Worm (Caenorhabditis elegans) whole organism, late embryonic: ENCODE data around the gene C08E3.15.

Source experiments
- C08G9.2 ChIP-seq: sonication (generic microtip); optimal IDR thresholded peaks from 2 replicates; lab custom pipeline; 2016; ENCODE audit warnings: mild to moderate bottlenecking, missing genetic modification characterization, moderate library complexity, missing compliant biosample characterization
- C38D4.7 ChIP-seq: fragments of 200-800 bp; sonication (Bioruptor generic); optimal IDR thresholded peaks from 2 replicates; lab custom pipeline; 2018; ENCODE audit warnings: mild to moderate bottlenecking, missing genetic modification characterization, moderate library complexity, missing compliant biosample characterization
- K09A11.1 ChIP-seq: sonication (generic microtip); optimal IDR thresholded peaks from 2 replicates; lab custom pipeline; 2017; ENCODE audit warnings: antibody characterized with exemption, mild to moderate bottlenecking, missing genetic modification characterization, missing compliant biosample characterization; ENCODE audit not compliant: insufficient read depth
- T23F11.4 ChIP-seq: fragments of 200-800 bp; sonication (Bioruptor generic); optimal IDR thresholded peaks from 2 replicates; lab custom pipeline; 2018; ENCODE audit warnings: mild to moderate bottlenecking, missing genetic modification characterization, missing compliant biosample characterization
- ama-1 ChIP-seq: fragments of 150-350 bp; optimal IDR thresholded peaks from 2 replicates; lab custom pipeline; 2014
- ceh-18 ChIP-seq: sonication (generic microtip); optimal IDR thresholded peaks from 2 replicates; lab custom pipeline; 2016; ENCODE audit warnings: missing genetic modification characterization, missing compliant biosample characterization
- ceh-19 ChIP-seq: fragments of 200-800 bp; sonication (Bioruptor generic); optimal IDR thresholded peaks from 2 replicates; lab custom pipeline; 2018; ENCODE audit warnings: mild to moderate bottlenecking, missing genetic modification characterization, missing compliant biosample characterization
- ceh-34 ChIP-seq: sonication (generic microtip); optimal IDR thresholded peaks from 2 replicates; lab custom pipeline; 2016; ENCODE audit warnings: mild to moderate bottlenecking, missing genetic modification characterization, missing compliant biosample characterization
- ceh-45 ChIP-seq: fragments of 200-800 bp; sonication (Bioruptor generic); IDR thresholded peaks from 2 replicates; pipeline ENCODE4 v1.3.6; 2022; ENCODE audit warnings: missing genetic modification reagents, missing genetic modification characterization, missing compliant biosample characterization
- ceh-9 ChIP-seq: sonication (generic microtip); optimal IDR thresholded peaks from 2 replicates; lab custom pipeline; 2016; ENCODE audit warnings: mild to moderate bottlenecking, missing genetic modification characterization, inconsistent platforms, missing compliant biosample characterization
- elt-2 ChIP-seq: sonication (generic microtip); optimal IDR thresholded peaks from 2 replicates; lab custom pipeline; 2016; ENCODE audit warnings: missing genetic modification reagents, missing genetic modification characterization, missing compliant biosample characterization
- fax-1 ChIP-seq: sonication (generic microtip); optimal IDR thresholded peaks from 2 replicates; lab custom pipeline; 2016; ENCODE audit warnings: missing genotype, missing genetic modification characterization, missing compliant biosample characterization
- fkh-10 ChIP-seq: fragments of 150-350 bp; optimal IDR thresholded peaks from 2 replicates; lab custom pipeline; 2014; ENCODE audit warnings: missing biosample characterization, missing genetic modification reagents, missing genetic modification characterization
- hlh-13 ChIP-seq: fragments of 200-800 bp; sonication (Bioruptor generic); optimal IDR thresholded peaks from 2 replicates; lab custom pipeline; 2018; ENCODE audit warnings: mild to moderate bottlenecking, missing genetic modification characterization, missing compliant biosample characterization
- hlh-15 ChIP-seq: sonication (generic microtip); optimal IDR thresholded peaks from 2 replicates; lab custom pipeline; 2016; ENCODE audit warnings: missing genetic modification characterization, missing compliant biosample characterization
- hlh-30 ChIP-seq: sonication (generic microtip); optimal IDR thresholded peaks from 2 replicates; lab custom pipeline; 2017; ENCODE audit warnings: antibody characterized with exemption, missing genetic modification characterization, missing compliant biosample characterization; ENCODE audit not compliant: insufficient read depth
- hlh-6 ChIP-seq: sonication (generic microtip); optimal IDR thresholded peaks from 2 replicates; lab custom pipeline; 2016; ENCODE audit warnings: missing genotype, missing genetic modification characterization, missing compliant biosample characterization
- lim-6 ChIP-seq: sonication (generic microtip); optimal IDR thresholded peaks from 2 replicates; lab custom pipeline; 2016; ENCODE audit warnings: missing genetic modification characterization, missing compliant biosample characterization
- lin-11 ChIP-seq: fragments of 200-800 bp; sonication (Bioruptor generic); optimal IDR thresholded peaks from 2 replicates; lab custom pipeline; 2018; ENCODE audit warnings: mild to moderate bottlenecking, missing genetic modification characterization, missing compliant biosample characterization
- mec-3 ChIP-seq: sonication (generic microtip); optimal IDR thresholded peaks from 2 replicates; lab custom pipeline; 2016; ENCODE audit warnings: borderline replicate concordance, missing genetic modification characterization, missing compliant biosample characterization
- npax-4 ChIP-seq: sonication (generic microtip); optimal IDR thresholded peaks from 2 replicates; lab custom pipeline; 2016; ENCODE audit warnings: missing genetic modification characterization, missing compliant biosample characterization
- odd-2 ChIP-seq: sonication (generic microtip); optimal IDR thresholded peaks from 2 replicates; lab custom pipeline; 2017; ENCODE audit warnings: antibody characterized with exemption, mild to moderate bottlenecking, missing genetic modification characterization, missing compliant biosample characterization
- pag-3 ChIP-seq: sonication (generic microtip); optimal IDR thresholded peaks from 2 replicates; lab custom pipeline; 2016; ENCODE audit warnings: missing compliant biosample characterization, missing genetic modification characterization, borderline replicate concordance
- pat-9 ChIP-seq: fragments of 200-800 bp; sonication (Bioruptor generic); optimal IDR thresholded peaks from 2 replicates; lab custom pipeline; 2018; ENCODE audit warnings: mild to moderate bottlenecking, missing genetic modification characterization, moderate library complexity, missing compliant biosample characterization
- pax-1 ChIP-seq: fragments of 150-350 bp; optimal IDR thresholded peaks from 2 replicates; lab custom pipeline; 2014; ENCODE audit warnings: missing biosample characterization, missing genetic modification characterization
- pha-2 ChIP-seq: sonication (generic microtip); optimal IDR thresholded peaks from 2 replicates; lab custom pipeline; 2017; ENCODE audit warnings: mild to moderate bottlenecking, missing genetic modification characterization, missing compliant biosample characterization
- pha-4 ChIP-seq: fragments of 150-350 bp; optimal IDR thresholded peaks from 2 replicates; lab custom pipeline; 2018; ENCODE audit warnings: missing biosample characterization, missing genetic modification reagents, missing genetic modification characterization
- pqm-1 ChIP-seq: sonication (generic microtip); optimal IDR thresholded peaks from 2 replicates; lab custom pipeline; 2016; ENCODE audit warnings: missing genetic modification characterization, missing compliant biosample characterization
- ref-2 ChIP-seq: sonication (generic microtip); optimal IDR thresholded peaks from 2 replicates; lab custom pipeline; 2016; ENCODE audit warnings: missing genetic modification characterization, missing compliant biosample characterization
- sox-2 ChIP-seq: fragments of 200-800 bp; sonication (Bioruptor generic); IDR thresholded peaks from 2 replicates; pipeline ENCODE4 v1.3.6; 2022; ENCODE audit warnings: missing genetic modification reagents, missing genetic modification characterization, missing compliant biosample characterization
- syd-9 ChIP-seq: sonication (generic microtip); optimal IDR thresholded peaks from 2 replicates; lab custom pipeline; 2016; ENCODE audit warnings: mild to moderate bottlenecking, missing genetic modification characterization, moderate library complexity, missing compliant biosample characterization
- tbx-7 ChIP-seq: sonication (generic microtip); optimal IDR thresholded peaks from 2 replicates; lab custom pipeline; 2016; ENCODE audit warnings: missing genotype, missing genetic modification characterization, missing compliant biosample characterization
- ttx-3 ChIP-seq: sonication (generic microtip); optimal IDR thresholded peaks from 2 replicates; lab custom pipeline; 2016; ENCODE audit warnings: missing genetic modification reagents, missing genetic modification characterization, missing compliant biosample characterization
- unc-42 ChIP-seq: sonication (generic microtip); optimal IDR thresholded peaks from 2 replicates; lab custom pipeline; 2016; ENCODE audit warnings: missing genotype, missing genetic modification characterization, missing compliant biosample characterization
- ztf-16 ChIP-seq: sonication (generic microtip); optimal IDR thresholded peaks from 2 replicates; lab custom pipeline; 2017; ENCODE audit warnings: missing genetic modification characterization, missing compliant biosample characterization

Gene C08E3.15

DNA sequence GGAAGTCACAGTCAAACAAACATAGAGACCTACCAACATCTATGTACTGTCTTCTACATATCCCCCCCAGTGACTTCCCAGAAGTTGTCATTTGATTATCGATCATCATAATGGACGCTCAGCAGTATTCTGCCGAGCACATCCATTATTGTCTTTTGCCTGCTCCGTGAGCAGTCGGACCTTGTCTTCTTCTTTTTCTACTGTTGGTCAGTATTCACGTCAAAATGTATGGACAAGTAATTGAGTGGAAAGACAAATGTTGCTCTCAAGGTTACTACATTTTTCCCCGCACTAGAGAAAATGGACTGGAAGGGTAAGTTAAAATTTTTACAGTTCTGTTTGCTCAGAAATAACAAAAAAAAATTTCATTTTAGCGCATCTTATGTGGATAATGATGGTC lies 27.2 kb upstream of the C08E3.15 start, which contains the start of gene btb-12:
btb-12 (plus strand) TSS at position 301 of the 400 bp plus-strand sequence.
- TF ChIP-seq sox-2 (GFP tag; lab: Robert Waterston, UW): no peak
- no peak for TF ChIP-seq fax-1
- TF ChIP-seq odd-2 (tag; lab: Kevin White, UChicago): no peak
- TF ChIP-seq pax-1 (tag; lab: Kevin White, UChicago): no peak
- no peak for TF ChIP-seq fkh-10
- no peak for TF ChIP-seq C38D4.7 (GFP tag; lab: Kevin White, UChicago)
- TF ChIP-seq syd-9: no peak
- TF ChIP-seq ceh-19 (GFP tag; lab: Kevin White, UChicago): no peak
- TF ChIP-seq pag-3: no peak
- TF ChIP-seq unc-42 (tag; lab: Kevin White, UChicago): no peak
- no peak for TF ChIP-seq lin-11
- no peak for TF ChIP-seq npax-4 (tag; lab: Kevin White, UChicago)
- no peak for TF ChIP-seq tbx-7
- TF ChIP-seq K09A11.1: no peak
- TF ChIP-seq pat-9 (tag; lab: Kevin White, UChicago): no peak
- no peak for TF ChIP-seq ref-2 (tag; lab: Kevin White, UChicago)
- no peak for TF ChIP-seq ceh-34
- TF ChIP-seq hlh-30 (tag; lab: Kevin White, UChicago): no peak
- no peak for TF ChIP-seq pha-4 (tag; lab: Kevin White, UChicago)

DNA sequence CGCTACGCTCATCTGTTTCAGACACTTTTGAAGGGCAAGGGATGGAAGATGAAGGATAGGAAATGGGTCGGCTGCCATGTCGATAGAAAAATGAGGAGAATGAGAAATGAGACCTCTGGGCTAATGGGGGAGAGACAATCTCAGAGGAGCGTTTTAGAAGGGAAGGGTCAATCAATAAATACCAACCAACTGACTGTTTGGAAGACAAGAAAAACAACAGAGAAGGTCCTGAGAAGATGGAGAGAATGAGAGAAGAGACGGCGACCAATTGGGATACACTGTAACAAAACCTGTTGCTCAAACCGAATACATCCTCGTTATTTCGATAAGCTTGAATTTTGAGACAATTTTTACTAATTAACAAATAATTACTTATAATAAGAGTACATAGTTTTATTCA lies 25.7 kb upstream of the C08E3.15 start, which contains the start of gene fbxb-15:
fbxb-15 (minus strand) TSS at position 101 of the 400 bp plus-strand sequence.
- TF ChIP-seq tbx-7 (no peak), pat-9 (tag; lab: Kevin White, UChicago) (no peak), lim-6 (tag; lab: Kevin White, UChicago) (no peak), elt-2 (tag; lab: Kevin White, UChicago) (no peak), pqm-1 (tag; lab: Kevin White, UChicago) (no peak)

DNA sequence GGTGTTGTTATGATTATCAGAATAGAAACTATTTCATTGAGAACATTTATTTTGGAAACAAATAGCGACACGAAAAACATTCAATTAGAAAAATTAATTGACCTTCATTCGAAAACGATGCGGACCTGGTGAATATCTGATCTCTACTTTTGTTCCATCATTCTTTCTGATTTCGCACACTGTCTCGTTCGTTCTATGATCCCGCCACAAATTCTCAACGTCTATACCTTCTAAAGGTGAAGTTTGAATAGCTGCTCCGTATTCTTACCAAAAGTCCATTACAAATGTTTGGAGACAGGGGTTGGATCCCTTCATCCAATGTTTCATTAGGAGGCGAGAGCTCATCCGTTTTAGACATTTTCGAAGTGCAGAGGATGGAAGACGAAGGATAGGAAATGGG lies 24.1 kb upstream of the C08E3.15 start, which contains the start of gene fbxb-16:
fbxb-16 (minus strand) TSS at position 101 of the 400 bp plus-strand sequence.
- TF ChIP-seq ceh-45 (GFP tag; lab: Robert Waterston, UW) (no peak), ama-1 (lab: Kevin White, UChicago) (no peak), hlh-15 (tag; lab: Kevin White, UChicago) (no peak), K09A11.1 (no peak), C38D4.7 (GFP tag; lab: Kevin White, UChicago) (no peak), ceh-9 (no peak), pha-4 (tag; lab: Kevin White, UChicago) (no peak), ttx-3 (tag; lab: Kevin White, UChicago) (no peak)
- TF ChIP-seq, all 69 proteins: peak for 0

DNA sequence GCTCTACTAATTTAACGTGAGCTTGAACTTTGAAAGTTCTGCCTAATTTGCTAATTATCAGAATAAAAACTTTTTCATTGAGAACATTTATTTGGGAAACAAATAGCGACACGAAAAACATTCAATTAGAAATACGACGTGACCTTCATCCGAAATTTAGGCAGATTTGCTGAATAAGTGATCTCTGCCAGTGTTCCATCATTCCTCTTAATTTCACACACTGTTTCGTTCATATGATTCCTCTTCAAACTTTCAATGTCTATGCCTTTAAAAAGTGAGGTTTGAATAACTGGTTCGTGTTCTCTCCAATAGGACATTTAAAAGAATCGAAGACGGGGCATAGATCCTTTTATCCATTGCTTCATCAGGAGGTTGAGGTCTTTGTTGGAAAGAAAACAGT lies 22.8 kb upstream of the C08E3.15 start, which contains the start of gene fbxb-20:
fbxb-20 (minus strand) TSS at position 101 of the 400 bp plus-strand sequence.
- TF ChIP-seq hlh-13 (GFP tag; lab: Kevin White, UChicago) (no peak), hlh-6 (tag; lab: Kevin White, UChicago) (no peak), ceh-18 (tag; lab: Kevin White, UChicago) (no peak), lin-11 (no peak), tbx-7 (no peak), pax-1 (tag; lab: Kevin White, UChicago) (no peak), mec-3 (no peak), pha-2 (tag; lab: Kevin White, UChicago) (no peak), C08G9.2 (no peak), T23F11.4 (no peak), pqm-1 (tag; lab: Kevin White, UChicago) (no peak), ztf-16 (tag; lab: Kevin White, UChicago) (no peak), unc-42 (tag; lab: Kevin White, UChicago) (no peak)
